Fruit fly (Drosophila melanogaster) whole organism, embryonic: ENCODE results near the gene CG17300.

Experiments used
- Atf3 ChIP-seq: fragments of 200-800 bp; sonication (Bioruptor generic); optimal IDR thresholded peaks from 3 replicates; lab custom pipeline; 2016; ENCODE audit warnings: missing biosample characterization, missing genetic modification characterization
- Bdp1 ChIP-seq: fragments of 200-800 bp; sonication (Bioruptor generic); optimal IDR thresholded peaks from 3 replicates; lab custom pipeline; 2016; ENCODE audit warnings: missing biosample characterization, missing genetic modification characterization
- Blimp-1 ChIP-seq: fragments of 200-800 bp; sonication (Bioruptor generic); optimal IDR thresholded peaks from 3 replicates; lab custom pipeline; 2018; ENCODE audit warnings: missing biosample characterization, missing genetic modification characterization, mild to moderate bottlenecking, moderate library complexity, missing genetic modification reagents
- CG11398 ChIP-seq: fragments of 200-800 bp; sonication (Bioruptor generic); optimal IDR thresholded peaks from 2 replicates; lab custom pipeline; 2016; ENCODE audit warnings: missing biosample characterization, missing genetic modification characterization
- CG11456 ChIP-seq: fragments of 200-800 bp; sonication (Bioruptor generic); IDR thresholded peaks from 3 replicates; pipeline ENCODE4 v1.3.6; 2022; ENCODE audit warnings: missing biosample characterization, missing genetic modification characterization
- CG11723 ChIP-seq: fragments of 200-800 bp; sonication (Bioruptor generic); optimal IDR thresholded peaks from 2 replicates; lab custom pipeline; 2017; ENCODE audit warnings: missing biosample characterization, mild to moderate bottlenecking, missing genetic modification characterization
- CG12219 ChIP-seq: fragments of 200-800 bp; sonication (Bioruptor generic); optimal IDR thresholded peaks from 3 replicates; lab custom pipeline; 2018; ENCODE audit warnings: missing biosample characterization, mild to moderate bottlenecking, missing genetic modification characterization
- CG1233 ChIP-seq: fragments of 200-800 bp; sonication (Bioruptor generic); optimal IDR thresholded peaks from 4 replicates; lab custom pipeline; 2018; ENCODE audit warnings: missing biosample characterization, mild to moderate bottlenecking, missing genetic modification characterization
- CG13123 ChIP-seq: fragments of 200-800 bp; sonication (Bioruptor generic); optimal IDR thresholded peaks from 2 replicates; lab custom pipeline; 2016; ENCODE audit warnings: missing biosample characterization, missing genetic modification characterization
- CG13287 ChIP-seq: fragments of 200-800 bp; sonication (Bioruptor generic); IDR thresholded peaks from 2 replicates; pipeline ENCODE4 v1.3.6; 2022; ENCODE audit warnings: missing biosample characterization, missing genetic modification characterization; ENCODE audit not compliant: partially characterized antibody
- CG14441 ChIP-seq: fragments of 200-800 bp; sonication (Bioruptor generic); IDR thresholded peaks from 2 replicates; pipeline ENCODE4 v1.3.6; 2022; ENCODE audit warnings: missing biosample characterization, missing genetic modification characterization
- CG14860 ChIP-seq: fragments of 200-800 bp; sonication (Bioruptor generic); IDR thresholded peaks from 3 replicates; pipeline ENCODE4 v1.3.6; 2022; ENCODE audit warnings: missing biosample characterization, missing genetic modification characterization; ENCODE audit not compliant: partially characterized antibody
- CG15011 ChIP-seq: fragments of 200-800 bp; sonication (Bioruptor generic); optimal IDR thresholded peaks from 3 replicates; lab custom pipeline; 2018; ENCODE audit warnings: missing biosample characterization, mild to moderate bottlenecking, missing genetic modification characterization
- CG15269 ChIP-seq: fragments of 200-800 bp; sonication (Bioruptor generic); optimal IDR thresholded peaks from 2 replicates; lab custom pipeline; 2018; ENCODE audit warnings: missing biosample characterization, mild to moderate bottlenecking, missing genetic modification characterization, moderate library complexity
- CG15479 ChIP-seq: fragments of 200-800 bp; sonication (Bioruptor generic); optimal IDR thresholded peaks from 3 replicates; lab custom pipeline; 2019; ENCODE audit warnings: missing biosample characterization, mild to moderate bottlenecking, missing genetic modification characterization, moderate library complexity
- CG16813 ChIP-seq: fragments of 200-800 bp; sonication (Bioruptor generic); IDR thresholded peaks from 3 replicates; pipeline ENCODE4 v1.3.6; 2022; ENCODE audit warnings: missing biosample characterization, missing genetic modification characterization; ENCODE audit not compliant: partially characterized antibody
- CG16815 ChIP-seq: fragments of 200-800 bp; sonication (Bioruptor generic); optimal IDR thresholded peaks from 3 replicates; lab custom pipeline; 2017; ENCODE audit warnings: missing biosample characterization, mild to moderate bottlenecking, missing genetic modification characterization
- CG17612 ChIP-seq: fragments of 200-800 bp; sonication (Bioruptor generic); IDR thresholded peaks from 2 replicates; pipeline ENCODE4 v1.3.6; 2022; ENCODE audit warnings: missing biosample characterization, missing genetic modification characterization
- CG2202 ChIP-seq: fragments of 200-800 bp; sonication (Bioruptor generic); optimal IDR thresholded peaks from 2 replicates; lab custom pipeline; 2018; ENCODE audit warnings: missing biosample characterization, mild to moderate bottlenecking, missing genetic modification characterization
- CG3065 ChIP-seq: fragments of 200-800 bp; sonication (Bioruptor generic); optimal IDR thresholded peaks from 2 replicates; lab custom pipeline; 2016; ENCODE audit warnings: missing biosample characterization, missing genetic modification characterization
- CG33213 ChIP-seq: fragments of 200-800 bp; sonication (Bioruptor generic); optimal IDR thresholded peaks from 3 replicates; lab custom pipeline; 2016; ENCODE audit warnings: missing biosample characterization, missing genetic modification characterization
- Chrac-16 ChIP-seq: fragments of 200-800 bp; sonication (Bioruptor generic); optimal IDR thresholded peaks from 3 replicates; lab custom pipeline; 2016; ENCODE audit warnings: missing biosample characterization, missing genetic modification characterization
- Dfd ChIP-seq, 2 experiments: fragments of >200 bp; optimal IDR thresholded peaks; 2 replicates each; lab custom pipeline; 2017; ENCODE audit warnings: missing biosample characterization in 2 of 2, missing genetic modification characterization in 2 of 2
- Doc3 ChIP-seq: fragments of 200-800 bp; sonication (Bioruptor generic); IDR thresholded peaks from 3 replicates; pipeline ENCODE4 v1.3.6; 2022; ENCODE audit warnings: missing biosample characterization, missing genetic modification characterization; ENCODE audit not compliant: partially characterized antibody
- Drgx ChIP-seq: fragments of 200-800 bp; sonication (Bioruptor generic); IDR thresholded peaks from 2 replicates; pipeline ENCODE4 v1.3.6; 2022; ENCODE audit warnings: missing biosample characterization, missing genetic modification characterization
- Gsc ChIP-seq: fragments of 200-800 bp; sonication (Bioruptor generic); IDR thresholded peaks from 2 replicates; pipeline ENCODE4 v1.3.6; 2022; ENCODE audit warnings: missing biosample characterization, missing genetic modification characterization
- HLH4C ChIP-seq: fragments of 200-800 bp; sonication (Bioruptor generic); IDR thresholded peaks from 3 replicates; pipeline ENCODE4 v1.3.6; 2022; ENCODE audit warnings: missing biosample characterization, missing genetic modification characterization; ENCODE audit not compliant: partially characterized antibody
- HLHmδ ChIP-seq: fragments of 200-800 bp; sonication (Bioruptor generic); optimal IDR thresholded peaks from 2 replicates; lab custom pipeline; 2018; ENCODE audit warnings: missing biosample characterization, mild to moderate bottlenecking, missing genetic modification characterization, moderate library complexity
- Hand ChIP-seq: fragments of 200-800 bp; sonication (Bioruptor generic); optimal IDR thresholded peaks from 2 replicates; lab custom pipeline; 2017; ENCODE audit warnings: mild to moderate bottlenecking, missing biosample characterization, missing genetic modification reagents, missing genetic modification characterization
- HmgZ ChIP-seq: fragments of 200-800 bp; sonication (Bioruptor generic); optimal IDR thresholded peaks from 2 replicates; lab custom pipeline; 2018; ENCODE audit warnings: missing biosample characterization, mild to moderate bottlenecking, missing genetic modification characterization
- Hr39 ChIP-seq: fragments of >200 bp; optimal IDR thresholded peaks from 2 replicates; lab custom pipeline; 2017
- Max ChIP-seq: fragments of 200-800 bp; sonication (Bioruptor generic); optimal IDR thresholded peaks from 2 replicates; lab custom pipeline; 2016; ENCODE audit warnings: missing biosample characterization, mild to moderate bottlenecking, missing genetic modification characterization
- Mrtf ChIP-seq: fragments of 200-800 bp; sonication (Bioruptor generic); IDR thresholded peaks from 3 replicates; pipeline ENCODE4 v1.3.6; 2022; ENCODE audit warnings: missing biosample characterization, missing genetic modification characterization
- amos ChIP-seq: fragments of 200-800 bp; sonication (Bioruptor generic); IDR thresholded peaks from 2 replicates; pipeline ENCODE4 v1.3.6; 2022; ENCODE audit warnings: missing biosample characterization, missing genetic modification characterization; ENCODE audit not compliant: partially characterized antibody
- ase ChIP-seq: fragments of 200-800 bp; sonication (Bioruptor generic); IDR thresholded peaks from 3 replicates; pipeline ENCODE4 v1.3.6; 2022; ENCODE audit warnings: missing biosample characterization, missing genetic modification characterization
- ash1 ChIP-seq: fragments of 200-800 bp; sonication (Bioruptor generic); optimal IDR thresholded peaks from 2 replicates; lab custom pipeline; 2018; ENCODE audit warnings: missing biosample characterization, mild to moderate bottlenecking, missing genetic modification characterization
- chif ChIP-seq, 2 experiments: fragments of 200-800 bp; sonication (Bioruptor generic); optimal IDR thresholded peaks; 3 replicates each; lab custom pipeline; 2016; ENCODE audit warnings: missing biosample characterization in 2 of 2, missing genetic modification characterization in 2 of 2
- exex ChIP-seq: fragments of 200-800 bp; sonication (Bioruptor generic); optimal IDR thresholded peaks from 4 replicates; lab custom pipeline; 2018; ENCODE audit warnings: missing biosample characterization, mild to moderate bottlenecking, missing genetic modification characterization, moderate library complexity
- grn ChIP-seq: fragments of 200-800 bp; sonication (Bioruptor generic); optimal IDR thresholded peaks from 3 replicates; lab custom pipeline; 2017; ENCODE audit warnings: missing biosample characterization, missing genetic modification characterization
- hkb ChIP-seq, 2 experiments: fragments of 200-800 bp in 1 of 2; fragments of >200 bp in 1 of 2; sonication (Bioruptor generic) in 1 of 2; IDR thresholded peaks in 1 of 2; optimal IDR thresholded peaks in 1 of 2; 2 replicates each; pipeline versions ENCODE4 v1.3.6 to Lab custom; 2017 to 2022; ENCODE audit warnings: missing biosample characterization in 1 of 2, missing genetic modification characterization in 1 of 2
- knrl ChIP-seq: fragments of 200-800 bp; sonication (Bioruptor generic); IDR thresholded peaks from 3 replicates; pipeline ENCODE4 v1.3.6; 2022; ENCODE audit warnings: missing biosample characterization, missing genetic modification characterization; ENCODE audit not compliant: partially characterized antibody
- prd ChIP-seq, 3 experiments: fragments of >200 bp in 2 of 3; fragments of 200-800 bp in 1 of 3; sonication (Bioruptor generic) in 1 of 3; optimal IDR thresholded peaks in 2 of 3; IDR thresholded peaks in 1 of 3; 2 replicates in 2 of 3; 3 replicates in 1 of 3; pipeline versions ENCODE4 v1.3.6 to Lab custom; 2017 to 2022; ENCODE audit warnings: missing biosample characterization in 1 of 3, missing genetic modification characterization in 1 of 3
- ranshi ChIP-seq: fragments of 200-800 bp; sonication (Bioruptor generic); IDR thresholded peaks from 2 replicates; pipeline ENCODE4 v1.3.6; 2022; ENCODE audit warnings: missing biosample characterization, missing genetic modification characterization
- sima ChIP-seq: fragments of 200-800 bp; sonication (Bioruptor generic); optimal IDR thresholded peaks from 2 replicates; lab custom pipeline; 2016; ENCODE audit warnings: missing biosample characterization, missing genetic modification characterization
- slbo ChIP-seq: fragments of 200-800 bp; sonication (Bioruptor generic); IDR thresholded peaks from 2 replicates; pipeline ENCODE4 v1.3.6; 2022; ENCODE audit warnings: missing biosample characterization, missing genetic modification characterization
- sr ChIP-seq: fragments of 200-800 bp; sonication (Bioruptor generic); IDR thresholded peaks from 3 replicates; pipeline ENCODE4 v1.3.6; 2022; ENCODE audit warnings: missing biosample characterization, missing genetic modification characterization
- ssp ChIP-seq: fragments of 200-800 bp; sonication (Bioruptor generic); IDR thresholded peaks from 2 replicates; pipeline ENCODE4 v1.3.6; 2022; ENCODE audit warnings: missing biosample characterization, missing genetic modification characterization
- stwl ChIP-seq: fragments of 200-800 bp; sonication (Bioruptor generic); optimal IDR thresholded peaks from 3 replicates; lab custom pipeline; 2018; ENCODE audit warnings: missing biosample characterization, mild to moderate bottlenecking, missing genetic modification characterization, moderate library complexity
- tin ChIP-seq: fragments of 200-800 bp; sonication (Bioruptor generic); optimal IDR thresholded peaks from 3 replicates; lab custom pipeline; 2016; ENCODE audit warnings: missing biosample characterization, missing genetic modification characterization
- vnd ChIP-seq: fragments of 200-800 bp; sonication (Bioruptor generic); IDR thresholded peaks from 3 replicates; pipeline ENCODE4 v1.3.6; 2022; ENCODE audit warnings: missing biosample characterization, missing genetic modification characterization; ENCODE audit not compliant: partially characterized antibody

Gene CG17300

DNA sequence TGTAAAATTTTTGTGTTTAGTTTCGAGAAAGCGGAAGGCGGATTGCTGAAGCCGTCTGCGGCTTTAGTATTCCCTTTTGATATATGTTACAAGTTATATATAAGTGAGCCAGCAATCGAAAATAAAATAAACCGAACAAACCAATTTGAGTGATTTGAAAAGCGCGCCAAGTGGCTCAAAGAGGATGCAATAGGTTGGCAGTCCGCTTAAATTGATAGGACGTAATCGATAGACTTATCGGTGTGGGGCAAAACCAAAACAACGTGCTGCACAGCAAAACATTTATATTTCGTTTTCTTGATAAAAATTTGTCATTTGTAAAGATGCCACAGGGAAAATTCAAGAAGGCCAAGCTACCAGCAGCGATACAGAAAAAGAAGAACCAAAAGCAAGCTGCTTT is 40.3 kb downstream of the CG17300 start, which contains the start of gene CG11279 (continued):
- TF ChIP-seq stwl (tag; lab: Kevin White, UChicago): peak; percentile 53
- no peak for TF ChIP-seq CG11398 (GFP tag; lab: Kevin White, UChicago)
- TF ChIP-seq CG11723 (GFP tag; lab: Kevin White, UChicago): no peak
- TF ChIP-seq Bdp1 (GFP tag; lab: Kevin White, UChicago): no peak
- no peak for TF ChIP-seq CG11456 (GFP tag; lab: Robert Waterston, UW)
- no peak for TF ChIP-seq HLHmδ (GFP tag; lab: Kevin White, UChicago)
- TF ChIP-seq CG14860 (GFP tag; lab: Robert Waterston, UW): peak; percentile 69
- no peak for TF ChIP-seq Hr39 (lab: Kevin White, UChicago)
- TF ChIP-seq tin (GFP tag; lab: Kevin White, UChicago): no peak
- TF ChIP-seq HLH4C (GFP tag; lab: Robert Waterston, UW): peak; percentile 76
- no peak for TF ChIP-seq sr
- no peak for TF ChIP-seq slbo (GFP tag; lab: Robert Waterston, UW)
- TF ChIP-seq exex (tag; lab: Kevin White, UChicago): no peak
- TF ChIP-seq Atf3 (GFP tag; lab: Kevin White, UChicago): no peak
- no peak for TF ChIP-seq chif (GFP tag; optimal IDR thresholded peaks at IDR 0.05; lab: Kevin White, UChicago)
- TF ChIP-seq knrl (GFP tag; lab: Robert Waterston, UW): peak; percentile 37; the same call in 1 of the 3 replicates
- TF ChIP-seq ranshi (GFP tag; lab: Robert Waterston, UW): no peak
- no peak for TF ChIP-seq CG12219 (GFP tag; lab: Kevin White, UChicago)
- TF ChIP-seq hkb (optimal IDR thresholded peaks at IDR 0.05; lab: Kevin White, UChicago): no peak
- no peak for TF ChIP-seq hkb (GFP tag; IDR thresholded peaks at IDR 0.05; lab: Robert Waterston, UW)
- peak; percentile 54; the same call in 1 of the 3 replicates for TF ChIP-seq vnd (GFP tag; lab: Robert Waterston, UW)
- peak; percentile 14 for TF ChIP-seq CG15479 (GFP tag; lab: Kevin White, UChicago)
- no peak for TF ChIP-seq ase (GFP tag; lab: Robert Waterston, UW)
- no peak for TF ChIP-seq sima (GFP tag; lab: Kevin White, UChicago)
- no peak for TF ChIP-seq Mrtf (GFP tag; lab: Robert Waterston, UW)
- peak; percentile 79 for TF ChIP-seq amos (GFP tag; lab: Robert Waterston, UW)
- no peak for TF ChIP-seq CG1233 (GFP tag; lab: Kevin White, UChicago)
- no peak for TF ChIP-seq prd (optimal IDR thresholded peaks at IDR 0.05; lab: Kevin White, UChicago)
- TF ChIP-seq prd (GFP tag; IDR thresholded peaks at IDR 0.05; lab: Robert Waterston, UW): no peak
- TF ChIP-seq CG14441: no peak
- peak; percentile 68 for TF ChIP-seq CG16813 (GFP tag; lab: Robert Waterston, UW)
- no peak for TF ChIP-seq Blimp-1 (GFP tag; lab: Kevin White, UChicago)
- TF ChIP-seq CG33213 (GFP tag; lab: Kevin White, UChicago): no peak
- TF ChIP-seq CG3065: no peak
- no peak for TF ChIP-seq Hand (GFP tag; lab: Kevin White, UChicago)
- no peak for TF ChIP-seq Gsc
- TF ChIP-seq Drgx (GFP tag; lab: Robert Waterston, UW): no peak
- no peak for TF ChIP-seq Dfd (GFP tag; optimal IDR thresholded peaks at IDR 0.05; lab: Kevin White, UChicago)
- no peak for TF ChIP-seq CG15011
- TF ChIP-seq CG17612 (GFP tag; lab: Robert Waterston, UW): no peak
- TF ChIP-seq HmgZ (tag; lab: Kevin White, UChicago): peak; percentile 0
- TF ChIP-seq Max: peak; percentile 46
- TF ChIP-seq Doc3: peak; percentile 54; the same call in 2 of the 3 replicates
- TF ChIP-seq Chrac-16 (GFP tag; lab: Kevin White, UChicago): no peak
- TF ChIP-seq CG15269 (tag; lab: Kevin White, UChicago): peak; percentile 16
- TF ChIP-seq ash1: no peak
- no peak for TF ChIP-seq CG16815 (GFP tag; lab: Kevin White, UChicago)
- TF ChIP-seq ssp: no peak
- TF ChIP-seq grn (GFP tag; lab: Kevin White, UChicago): no peak
- no peak for TF ChIP-seq CG2202 (tag; lab: Kevin White, UChicago)
- TF ChIP-seq CG13123 (GFP tag; lab: Kevin White, UChicago): no peak
- TF ChIP-seq CG13287 (GFP tag; lab: Robert Waterston, UW): peak; percentile 89
